Fruit fly (Drosophila melanogaster) whole organism, prepupa: ENCODE measurements around the gene Nprl2.

Source experiments
- CG6163 ChIP-seq: fragments of 200-800 bp; sonication (Bioruptor generic); IDR thresholded peaks from 3 replicates; pipeline ENCODE4 v1.3.6; 2022; ENCODE audit warnings: missing biosample characterization, missing genetic modification characterization
- CG6276 ChIP-seq: fragments of 200-800 bp; sonication (Bioruptor generic); optimal IDR thresholded peaks from 2 replicates; lab custom pipeline; 2017; ENCODE audit warnings: missing biosample characterization, mild to moderate bottlenecking, missing genetic modification characterization
- acj6 ChIP-seq: fragments of 200-800 bp; sonication (Bioruptor generic); optimal IDR thresholded peaks from 3 replicates; lab custom pipeline; 2016; ENCODE audit warnings: missing biosample characterization, missing genetic modification characterization
- esn ChIP-seq: fragments of 200-800 bp; sonication (Bioruptor generic); optimal IDR thresholded peaks from 2 replicates; lab custom pipeline; 2016; ENCODE audit warnings: missing biosample characterization, mild to moderate bottlenecking, missing genetic modification characterization, moderate library complexity
- fkh ChIP-seq: fragments of 200-800 bp; sonication (Bioruptor generic); optimal IDR thresholded peaks from 3 replicates; lab custom pipeline; 2017; ENCODE audit warnings: missing biosample characterization, mild to moderate bottlenecking, missing genetic modification characterization, moderate library complexity
- net ChIP-seq: fragments of 200-800 bp; sonication (Bioruptor generic); optimal IDR thresholded peaks from 3 replicates; lab custom pipeline; 2016; ENCODE audit warnings: missing biosample characterization, missing genetic modification characterization

- TF ChIP-seq acj6 (GFP tag; lab: Kevin White, UChicago) (no peak), CG6276 (no peak), net (GFP tag; lab: Kevin White, UChicago) (no peak), esn (no peak), CG6163 (GFP tag; lab: Robert Waterston, UW) (no peak), fkh (GFP tag; lab: Kevin White, UChicago) (peak; percentile 54)
Measured at dm6 chrX:16909297-16909696, 25.1 kb upstream of the Nprl2 start.
